Fruit fly (Drosophila melanogaster) whole organism, embryonic: Measurements from ENCODE around the gene Cdk5alpha.
A peak's percentile ranks its signal among the peaks of the same experiment; 100 is the strongest.

Experiments
- Bgb ChIP-seq: fragments of 200-800 bp; sonication (Bioruptor generic); IDR thresholded peaks from 2 replicates; pipeline ENCODE4 v1.3.6; 2022; ENCODE audit warnings: missing biosample characterization, missing genetic modification characterization; ENCODE audit not compliant: partially characterized antibody
- CG10431 ChIP-seq: fragments of 200-800 bp; sonication (Bioruptor generic); optimal IDR thresholded peaks from 3 replicates; lab custom pipeline; 2018; ENCODE audit warnings: missing biosample characterization, mild to moderate bottlenecking, missing genetic modification characterization
- CG10462 ChIP-seq: fragments of 200-800 bp; sonication (Bioruptor generic); optimal IDR thresholded peaks from 2 replicates; lab custom pipeline; 2016; ENCODE audit warnings: missing biosample characterization, missing genetic modification characterization
- CG11560 ChIP-seq: fragments of 200-800 bp; sonication (Bioruptor generic); IDR thresholded peaks from 3 replicates; pipeline ENCODE4 v1.3.6; 2022; ENCODE audit warnings: missing biosample characterization, missing genetic modification characterization
- CG12769 ChIP-seq: fragments of 200-800 bp; sonication (Bioruptor generic); optimal IDR thresholded peaks from 2 replicates; lab custom pipeline; 2019; ENCODE audit warnings: missing biosample characterization, mild to moderate bottlenecking, missing genetic modification characterization, moderate library complexity
- CG14860 ChIP-seq: fragments of 200-800 bp; sonication (Bioruptor generic); IDR thresholded peaks from 3 replicates; pipeline ENCODE4 v1.3.6; 2022; ENCODE audit warnings: missing biosample characterization, missing genetic modification characterization; ENCODE audit not compliant: partially characterized antibody
- CG15601 ChIP-seq: fragments of 200-800 bp; sonication (Bioruptor generic); optimal IDR thresholded peaks from 3 replicates; lab custom pipeline; 2019; ENCODE audit warnings: missing biosample characterization, mild to moderate bottlenecking, missing genetic modification characterization, moderate library complexity
- CG1603 ChIP-seq: fragments of 200-800 bp; sonication (Bioruptor generic); optimal IDR thresholded peaks from 2 replicates; lab custom pipeline; 2019; ENCODE audit warnings: missing biosample characterization, mild to moderate bottlenecking, missing genetic modification characterization, moderate library complexity
- CG16813 ChIP-seq: fragments of 200-800 bp; sonication (Bioruptor generic); IDR thresholded peaks from 3 replicates; pipeline ENCODE4 v1.3.6; 2022; ENCODE audit warnings: missing biosample characterization, missing genetic modification characterization; ENCODE audit not compliant: partially characterized antibody
- CG18011 ChIP-seq: fragments of 200-800 bp; sonication (Bioruptor generic); optimal IDR thresholded peaks from 2 replicates; lab custom pipeline; 2017; ENCODE audit warnings: missing biosample characterization, missing genetic modification characterization, mild to moderate bottlenecking, moderate library complexity, missing genotype
- CG2120 ChIP-seq: fragments of 200-800 bp; sonication (Bioruptor generic); optimal IDR thresholded peaks from 3 replicates; lab custom pipeline; 2016; ENCODE audit warnings: missing biosample characterization, missing genetic modification characterization
- CG2199 ChIP-seq: fragments of 200-800 bp; sonication (Bioruptor generic); IDR thresholded peaks from 3 replicates; pipeline ENCODE4 v1.3.6; 2022; ENCODE audit warnings: missing biosample characterization, missing genetic modification characterization
- CG30020 ChIP-seq: fragments of 200-800 bp; optimal IDR thresholded peaks from 2 replicates; lab custom pipeline; 2019; ENCODE audit warnings: missing biosample characterization, mild to moderate bottlenecking, missing genetic modification characterization, moderate library complexity
- CG31365 ChIP-seq: fragments of 200-800 bp; sonication (Bioruptor generic); optimal IDR thresholded peaks from 2 replicates; lab custom pipeline; 2018; ENCODE audit warnings: missing biosample characterization, mild to moderate bottlenecking, missing genetic modification characterization
- CG31388 ChIP-seq: fragments of 200-800 bp; sonication (Bioruptor generic); optimal IDR thresholded peaks from 2 replicates; lab custom pipeline; 2016; ENCODE audit warnings: missing biosample characterization, missing genetic modification characterization
- CG33213 ChIP-seq: fragments of 200-800 bp; sonication (Bioruptor generic); optimal IDR thresholded peaks from 3 replicates; lab custom pipeline; 2016; ENCODE audit warnings: missing biosample characterization, missing genetic modification characterization
- CG43689 ChIP-seq: fragments of 200-800 bp; sonication (Bioruptor generic); IDR thresholded peaks from 2 replicates; pipeline ENCODE4 v1.3.6; 2022; ENCODE audit warnings: missing biosample characterization, missing genetic modification characterization
- CG4820 ChIP-seq: fragments of 200-800 bp; sonication (Bioruptor generic); optimal IDR thresholded peaks from 3 replicates; lab custom pipeline; 2016; ENCODE audit warnings: missing biosample characterization, missing genetic modification characterization
- CG6272 ChIP-seq: fragments of 200-800 bp; sonication (Bioruptor generic); IDR thresholded peaks from 2 replicates; pipeline ENCODE4 v1.3.6; 2022; ENCODE audit warnings: missing biosample characterization, missing genetic modification characterization
- CG6689 ChIP-seq: fragments of 200-800 bp; sonication (Bioruptor generic); IDR thresholded peaks from 2 replicates; pipeline ENCODE4 v1.3.6; 2022; ENCODE audit warnings: missing biosample characterization, missing genetic modification characterization
- CG7839 ChIP-seq: fragments of 200-800 bp; sonication (Bioruptor generic); optimal IDR thresholded peaks from 3 replicates; lab custom pipeline; 2018; ENCODE audit warnings: missing biosample characterization, mild to moderate bottlenecking, missing genetic modification characterization, moderate library complexity
- CG8281 ChIP-seq: fragments of 200-800 bp; sonication (Bioruptor generic); optimal IDR thresholded peaks from 2 replicates; lab custom pipeline; 2018; ENCODE audit warnings: missing biosample characterization, mild to moderate bottlenecking, missing genetic modification characterization, moderate library complexity
- CG9437 ChIP-seq: fragments of 200-800 bp; sonication (Bioruptor generic); optimal IDR thresholded peaks from 2 replicates; lab custom pipeline; 2018; ENCODE audit warnings: missing biosample characterization, mild to moderate bottlenecking, missing genetic modification characterization
- CTCF ChIP-seq: fragments of 200-800 bp; sonication (Bioruptor generic); optimal IDR thresholded peaks from 2 replicates; lab custom pipeline; 2017; ENCODE audit warnings: missing biosample characterization, mild to moderate bottlenecking, missing genetic modification characterization, moderate library complexity
- CoRest ChIP-seq: fragments of 200-800 bp; sonication (Bioruptor generic); optimal IDR thresholded peaks from 3 replicates; lab custom pipeline; 2018; ENCODE audit warnings: missing biosample characterization, mild to moderate bottlenecking, missing genetic modification characterization, moderate library complexity
- D19A ChIP-seq: fragments of 200-800 bp; optimal IDR thresholded peaks from 3 replicates; lab custom pipeline; 2019; ENCODE audit warnings: missing biosample characterization, mild to moderate bottlenecking, missing genetic modification characterization, moderate library complexity
- D19B ChIP-seq: fragments of 200-800 bp; sonication (Bioruptor generic); optimal IDR thresholded peaks from 2 replicates; lab custom pipeline; 2017; ENCODE audit warnings: missing biosample characterization, mild to moderate bottlenecking, missing genetic modification characterization
- Dfd ChIP-seq, 2 experiments: fragments of >200 bp; optimal IDR thresholded peaks; 2 replicates each; lab custom pipeline; 2017; ENCODE audit warnings: missing biosample characterization in 2 of 2, missing genetic modification characterization in 2 of 2
- Dref ChIP-seq: fragments of 200-800 bp; sonication (Bioruptor generic); IDR thresholded peaks from 2 replicates; pipeline ENCODE4 v1.3.6; 2022; ENCODE audit warnings: missing biosample characterization, missing genetic modification characterization
- Ets97D ChIP-seq: fragments of 200-800 bp; sonication (Bioruptor generic); optimal IDR thresholded peaks from 3 replicates; lab custom pipeline; 2016; ENCODE audit warnings: missing biosample characterization, missing genetic modification characterization
- Lhr ChIP-seq: fragments of 200-800 bp; sonication (Bioruptor generic); optimal IDR thresholded peaks from 3 replicates; lab custom pipeline; 2017; ENCODE audit warnings: mild to moderate bottlenecking, missing biosample characterization, missing genetic modification reagents, missing genetic modification characterization
- MBD-R2 ChIP-seq: fragments of 200-800 bp; sonication (Bioruptor generic); IDR thresholded peaks from 2 replicates; pipeline ENCODE4 v1.3.6; 2022; ENCODE audit warnings: missing biosample characterization, missing genetic modification characterization
- MESR4 ChIP-seq: fragments of 200-800 bp; sonication (Bioruptor generic); optimal IDR thresholded peaks from 2 replicates; lab custom pipeline; 2018; ENCODE audit warnings: missing biosample characterization, mild to moderate bottlenecking, missing genetic modification characterization, moderate library complexity
- Med ChIP-seq: fragments of 200-800 bp; sonication (Bioruptor generic); peaks from one replicate; lab custom pipeline; 2016; ENCODE audit warnings: missing biosample characterization, missing genetic modification characterization, mild to moderate bottlenecking, inconsistent platforms, moderate library complexity
- Myb ChIP-seq: fragments of 200-800 bp; sonication (Bioruptor generic); optimal IDR thresholded peaks from 2 replicates; lab custom pipeline; 2016; ENCODE audit warnings: missing biosample characterization, missing genetic modification characterization
- Nf-YC ChIP-seq: fragments of 200-800 bp; optimal IDR thresholded peaks from 3 replicates; lab custom pipeline; 2019; ENCODE audit warnings: missing biosample characterization, mild to moderate bottlenecking, missing genetic modification characterization, moderate library complexity
- NfI ChIP-seq: fragments of 200-800 bp; sonication (Bioruptor generic); optimal IDR thresholded peaks from 3 replicates; lab custom pipeline; 2018; ENCODE audit warnings: missing biosample characterization, mild to moderate bottlenecking, missing genetic modification characterization, moderate library complexity
- Sry-δ ChIP-seq: fragments of 200-800 bp; sonication (Bioruptor generic); optimal IDR thresholded peaks from 2 replicates; lab custom pipeline; 2016; ENCODE audit warnings: missing biosample characterization, missing genetic modification characterization
- YL-1 ChIP-seq: fragments of 200-800 bp; sonication (Bioruptor generic); optimal IDR thresholded peaks from 3 replicates; lab custom pipeline; 2017; ENCODE audit warnings: missing biosample characterization, mild to moderate bottlenecking, missing genetic modification characterization
- ato ChIP-seq: fragments of 200-800 bp; sonication (Bioruptor generic); IDR thresholded peaks from 2 replicates; pipeline ENCODE4 v1.3.6; 2022; ENCODE audit warnings: missing biosample characterization, missing genetic modification characterization; ENCODE audit not compliant: partially characterized antibody
- caup ChIP-seq: fragments of 200-800 bp; sonication (Bioruptor generic); optimal IDR thresholded peaks from 3 replicates; lab custom pipeline; 2017; ENCODE audit warnings: missing biosample characterization, mild to moderate bottlenecking, missing genetic modification characterization, moderate library complexity; ENCODE audit not compliant: severe bottlenecking
- dpn ChIP-seq, 2 experiments: fragments of 200-800 bp; sonication (Bioruptor generic); optimal IDR thresholded peaks; 3 replicates each; lab custom pipeline; 2016; ENCODE audit warnings: missing biosample characterization in 2 of 2, missing genetic modification characterization in 2 of 2
- grau ChIP-seq: fragments of 200-800 bp; optimal IDR thresholded peaks from 3 replicates; lab custom pipeline; 2019; ENCODE audit warnings: missing biosample characterization, mild to moderate bottlenecking, missing genetic modification characterization, moderate library complexity
- jumu ChIP-seq: fragments of 200-800 bp; sonication (Bioruptor generic); optimal IDR thresholded peaks from 3 replicates; lab custom pipeline; 2016; ENCODE audit warnings: missing biosample characterization, missing genetic modification characterization
- ken ChIP-seq: fragments of 200-800 bp; sonication (Bioruptor generic); IDR thresholded peaks from 3 replicates; pipeline ENCODE4 v1.3.6; 2022; ENCODE audit warnings: missing biosample characterization, missing genetic modification characterization
- nerfin-1 ChIP-seq: fragments of 200-800 bp; sonication (Bioruptor generic); optimal IDR thresholded peaks from 3 replicates; lab custom pipeline; 2019; ENCODE audit warnings: missing biosample characterization, mild to moderate bottlenecking, missing genetic modification characterization, moderate library complexity
- phol ChIP-seq: fragments of 200-800 bp; sonication (Bioruptor generic); optimal IDR thresholded peaks from 3 replicates; lab custom pipeline; 2018; ENCODE audit warnings: missing biosample characterization, mild to moderate bottlenecking, missing genetic modification characterization, moderate library complexity
- sima ChIP-seq: fragments of 200-800 bp; sonication (Bioruptor generic); optimal IDR thresholded peaks from 2 replicates; lab custom pipeline; 2016; ENCODE audit warnings: missing biosample characterization, missing genetic modification characterization
- sug ChIP-seq: fragments of 200-800 bp; optimal IDR thresholded peaks from 2 replicates; lab custom pipeline; 2019; ENCODE audit warnings: missing biosample characterization, mild to moderate bottlenecking, missing genetic modification characterization, moderate library complexity
- twi ChIP-seq: fragments of 200-800 bp; optimal IDR thresholded peaks from 2 replicates; lab custom pipeline; 2019; ENCODE audit warnings: missing biosample characterization, mild to moderate bottlenecking, missing genetic modification characterization, moderate library complexity
- z ChIP-seq: fragments of 200-800 bp; sonication (Bioruptor generic); IDR thresholded peaks from 3 replicates; pipeline ENCODE4 v1.3.6; 2022; ENCODE audit warnings: missing biosample characterization, missing genetic modification characterization

The Cdk5alpha gene

dm6 chr2L:10298306-10298705 lies 12.4 kb downstream of the Cdk5alpha start (continued):
- TF ChIP-seq CG6689 (GFP tag; lab: Robert Waterston, UW), result no peak
- TF ChIP-seq CG2120 (GFP tag; lab: Kevin White, UChicago), result no peak
- TF ChIP-seq CG11560, result no peak
- TF ChIP-seq CG8281, result no peak
- TF ChIP-seq Ets97D (GFP tag; lab: Kevin White, UChicago), result peak; percentile 49
- peak; percentile 31 for TF ChIP-seq nerfin-1 (tag; lab: Kevin White, UChicago)
- TF ChIP-seq Dref (GFP tag; lab: Robert Waterston, UW), result peak; percentile 37; the same call in 1 of the 2 replicates
- peak; percentile 98 for TF ChIP-seq CG31365 (tag; lab: Kevin White, UChicago)
- peak; percentile 71 for TF ChIP-seq ato
- TF ChIP-seq caup (GFP tag; lab: Kevin White, UChicago), result peak; percentile 10
- peak; percentile 73 for TF ChIP-seq Bgb (GFP tag; lab: Robert Waterston, UW)
- no peak for TF ChIP-seq CG31388 (GFP tag; lab: Kevin White, UChicago)
- peak; percentile 20 for TF ChIP-seq CTCF (GFP tag; lab: Kevin White, UChicago)
- TF ChIP-seq Dfd (GFP tag; optimal IDR thresholded peaks at IDR 0.05; lab: Kevin White, UChicago), result peak in 1 of 2 experiments; percentile 78
- peak; percentile 5 for TF ChIP-seq CG4820
- peak; percentile 24 for TF ChIP-seq grau (tag; lab: Kevin White, UChicago)
- peak; percentile 51 for TF ChIP-seq CoRest (tag; lab: Kevin White, UChicago)
- peak; percentile 57 for TF ChIP-seq YL-1 (GFP tag; lab: Kevin White, UChicago)
- peak; percentile 54 for TF ChIP-seq CG9437 (GFP tag; lab: Kevin White, UChicago)
- no peak for TF ChIP-seq CG10431
- peak; percentile 26 for TF ChIP-seq jumu (GFP tag; lab: Kevin White, UChicago)
- peak; percentile 62 for TF ChIP-seq Myb (GFP tag; lab: Kevin White, UChicago)
- TF ChIP-seq CG6272 (GFP tag; lab: Robert Waterston, UW), result no peak
- peak; percentile 5 for TF ChIP-seq CG33213 (GFP tag; lab: Kevin White, UChicago)
- peak; percentile 85 for TF ChIP-seq MBD-R2 (GFP tag; lab: Robert Waterston, UW)
- TF ChIP-seq dpn (GFP tag; optimal IDR thresholded peaks at IDR 0.05; lab: Kevin White, UChicago), result peak in 1 of 2 experiments; percentile 33
- peak; percentile 91 for TF ChIP-seq CG16813 (GFP tag; lab: Robert Waterston, UW)
- TF ChIP-seq D19B (GFP tag; lab: Kevin White, UChicago), result peak; percentile 74
- TF ChIP-seq D19A, result peak; percentile 53
- TF ChIP-seq sima (GFP tag; lab: Kevin White, UChicago), result no peak
- no peak for TF ChIP-seq CG43689 (GFP tag; lab: Robert Waterston, UW)
- TF ChIP-seq CG18011 (GFP tag; lab: Kevin White, UChicago), result peak; percentile 97
- TF ChIP-seq CG7839 (tag; lab: Kevin White, UChicago), result peak; percentile 24
- TF ChIP-seq CG12769 (tag; lab: Kevin White, UChicago), result peak; percentile 63
- TF ChIP-seq CG14860 (GFP tag; lab: Robert Waterston, UW), result peak; percentile 84; the same call in 2 of the 3 replicates
- peak; percentile 81 for TF ChIP-seq Med
- peak; percentile 24 for TF ChIP-seq Sry-δ
- TF ChIP-seq sug, result peak; percentile 42
- TF ChIP-seq phol (tag; lab: Kevin White, UChicago), result peak; percentile 9
- peak; percentile 29 for TF ChIP-seq CG10462 (GFP tag; lab: Kevin White, UChicago)
- TF ChIP-seq CG30020, result peak; percentile 65
- peak; percentile 8 for TF ChIP-seq twi
- peak; percentile 58 for TF ChIP-seq Lhr (GFP tag; lab: Kevin White, UChicago)
- TF ChIP-seq MESR4 (GFP tag; lab: Kevin White, UChicago), result peak; percentile 25
- peak; percentile 71 for TF ChIP-seq Nf-YC (tag; lab: Kevin White, UChicago)
- peak; percentile 22 for TF ChIP-seq CG15601 (tag; lab: Kevin White, UChicago)
- peak; percentile 65 for TF ChIP-seq CG1603 (tag; lab: Kevin White, UChicago)
- no peak for TF ChIP-seq ken (GFP tag; lab: Robert Waterston, UW)
- TF ChIP-seq NfI (GFP tag; lab: Kevin White, UChicago), result peak; percentile 22
- no peak for TF ChIP-seq z (GFP tag; lab: Robert Waterston, UW)
- TF ChIP-seq CG2199, result peak; percentile 98
